Fruit fly (Drosophila melanogaster) whole organism, embryonic: Measurements from ENCODE around the gene Urm1.
A peak's percentile ranks its signal among the peaks of the same experiment; 100 is the strongest.

Source experiments
- Atf3 ChIP-seq: fragments of 200-800 bp; sonication (Bioruptor generic); optimal IDR thresholded peaks from 3 replicates; lab custom pipeline; 2016; ENCODE audit warnings: missing biosample characterization, missing genetic modification characterization
- C15 ChIP-seq: fragments of 200-800 bp; sonication (Bioruptor generic); IDR thresholded peaks from 3 replicates; pipeline ENCODE4 v1.3.6; 2022; ENCODE audit warnings: missing biosample characterization, missing genetic modification characterization
- CG11456 ChIP-seq: fragments of 200-800 bp; sonication (Bioruptor generic); IDR thresholded peaks from 3 replicates; pipeline ENCODE4 v1.3.6; 2022; ENCODE audit warnings: missing biosample characterization, missing genetic modification characterization
- CG12744 ChIP-seq: fragments of 200-800 bp; sonication (Bioruptor generic); optimal IDR thresholded peaks from 2 replicates; lab custom pipeline; 2016; ENCODE audit warnings: missing biosample characterization, missing genetic modification characterization
- CG12769 ChIP-seq: fragments of 200-800 bp; sonication (Bioruptor generic); optimal IDR thresholded peaks from 2 replicates; lab custom pipeline; 2019; ENCODE audit warnings: missing biosample characterization, mild to moderate bottlenecking, missing genetic modification characterization, moderate library complexity
- CG13775 ChIP-seq: fragments of 200-800 bp; sonication (Bioruptor generic); optimal IDR thresholded peaks from 3 replicates; lab custom pipeline; 2017; ENCODE audit warnings: missing biosample characterization, mild to moderate bottlenecking, missing genetic modification characterization
- CG15073 ChIP-seq: fragments of 200-800 bp; sonication (Bioruptor generic); optimal IDR thresholded peaks from 2 replicates; lab custom pipeline; 2016; ENCODE audit warnings: missing biosample characterization, missing genetic modification characterization
- CG15514 ChIP-seq: fragments of 200-800 bp; sonication (Bioruptor generic); optimal IDR thresholded peaks from 3 replicates; lab custom pipeline; 2017; ENCODE audit warnings: missing biosample characterization, missing genetic modification characterization, mild to moderate bottlenecking, moderate library complexity, missing genetic modification reagents
- CG17385 ChIP-seq: fragments of 200-800 bp; sonication (Bioruptor generic); optimal IDR thresholded peaks from 3 replicates; lab custom pipeline; 2018; ENCODE audit warnings: missing biosample characterization, mild to moderate bottlenecking, missing genetic modification characterization
- CG18011 ChIP-seq: fragments of 200-800 bp; sonication (Bioruptor generic); optimal IDR thresholded peaks from 2 replicates; lab custom pipeline; 2017; ENCODE audit warnings: missing biosample characterization, missing genetic modification characterization, mild to moderate bottlenecking, moderate library complexity, missing genotype
- CG2202 ChIP-seq: fragments of 200-800 bp; sonication (Bioruptor generic); optimal IDR thresholded peaks from 2 replicates; lab custom pipeline; 2018; ENCODE audit warnings: missing biosample characterization, mild to moderate bottlenecking, missing genetic modification characterization
- CG31441 ChIP-seq: fragments of 200-800 bp; sonication (Bioruptor generic); IDR thresholded peaks from 2 replicates; pipeline ENCODE4 v1.3.6; 2022; ENCODE audit warnings: missing biosample characterization, missing genetic modification characterization
- CG3163 ChIP-seq: fragments of 200-800 bp; sonication (Bioruptor generic); optimal IDR thresholded peaks from 3 replicates; lab custom pipeline; 2016; ENCODE audit warnings: missing biosample characterization, missing genetic modification characterization
- CG33557 ChIP-seq: fragments of 200-800 bp; sonication (Bioruptor generic); optimal IDR thresholded peaks from 2 replicates; lab custom pipeline; 2019; ENCODE audit warnings: missing biosample characterization, mild to moderate bottlenecking, missing genetic modification characterization, moderate library complexity
- CG7987 ChIP-seq: fragments of 200-800 bp; sonication (Bioruptor generic); optimal IDR thresholded peaks from 2 replicates; lab custom pipeline; 2018; ENCODE audit warnings: missing biosample characterization, mild to moderate bottlenecking, missing genetic modification characterization, moderate library complexity
- CG8944 ChIP-seq: fragments of 200-800 bp; sonication (Bioruptor generic); optimal IDR thresholded peaks from 3 replicates; lab custom pipeline; 2016; ENCODE audit warnings: missing biosample characterization, missing genetic modification characterization
- Chrac-16 ChIP-seq: fragments of 200-800 bp; sonication (Bioruptor generic); optimal IDR thresholded peaks from 3 replicates; lab custom pipeline; 2016; ENCODE audit warnings: missing biosample characterization, missing genetic modification characterization
- Dek ChIP-seq: fragments of 200-800 bp; sonication (Bioruptor generic); optimal IDR thresholded peaks from 3 replicates; lab custom pipeline; 2019; ENCODE audit warnings: missing biosample characterization, mild to moderate bottlenecking, missing genetic modification characterization, moderate library complexity
- Dref ChIP-seq: fragments of 200-800 bp; sonication (Bioruptor generic); IDR thresholded peaks from 2 replicates; pipeline ENCODE4 v1.3.6; 2022; ENCODE audit warnings: missing biosample characterization, missing genetic modification characterization
- Eip74EF ChIP-seq, 2 experiments: fragments of 200-800 bp in 1 of 2; fragments of >200 bp in 1 of 2; sonication (Bioruptor generic) in 1 of 2; optimal IDR thresholded peaks; 2 replicates each; lab custom pipeline; 2017 to 2019; ENCODE audit warnings: missing biosample characterization in 2 of 2, missing genetic modification characterization in 2 of 2, mild to moderate bottlenecking in 1 of 2, moderate library complexity in 1 of 2
- H15 ChIP-seq: fragments of 200-800 bp; sonication (Bioruptor generic); IDR thresholded peaks from 3 replicates; pipeline ENCODE4 v1.3.6; 2022; ENCODE audit warnings: missing biosample characterization, missing genetic modification characterization
- Kr ChIP-seq: fragments of 200-800 bp; sonication (Bioruptor generic); optimal IDR thresholded peaks from 2 replicates; lab custom pipeline; 2017; ENCODE audit warnings: missing biosample characterization, mild to moderate bottlenecking, missing genetic modification characterization
- MESR4 ChIP-seq: fragments of 200-800 bp; sonication (Bioruptor generic); optimal IDR thresholded peaks from 2 replicates; lab custom pipeline; 2018; ENCODE audit warnings: missing biosample characterization, mild to moderate bottlenecking, missing genetic modification characterization, moderate library complexity
- Meics ChIP-seq: fragments of 200-800 bp; sonication (Bioruptor generic); optimal IDR thresholded peaks from 2 replicates; lab custom pipeline; 2017; ENCODE audit warnings: missing biosample characterization, mild to moderate bottlenecking, missing genetic modification characterization
- Mrtf ChIP-seq: fragments of 200-800 bp; sonication (Bioruptor generic); IDR thresholded peaks from 3 replicates; pipeline ENCODE4 v1.3.6; 2022; ENCODE audit warnings: missing biosample characterization, missing genetic modification characterization
- Opbp ChIP-seq: fragments of 200-800 bp; sonication (Bioruptor generic); IDR thresholded peaks from 3 replicates; pipeline ENCODE4 v1.3.6; 2022; ENCODE audit warnings: missing biosample characterization, missing genetic modification characterization; ENCODE audit not compliant: partially characterized antibody
- Pdp1 ChIP-seq, 2 experiments: fragments of 200-800 bp; sonication (Bioruptor generic); optimal IDR thresholded peaks; 3 replicates each; lab custom pipeline; 2016; ENCODE audit warnings: missing biosample characterization in 2 of 2, missing genetic modification characterization in 2 of 2, mild to moderate bottlenecking in 1 of 2, moderate library complexity in 1 of 2
- Ptx1 ChIP-seq: fragments of 200-800 bp; sonication (Bioruptor generic); IDR thresholded peaks from 2 replicates; pipeline ENCODE4 v1.3.6; 2022; ENCODE audit warnings: missing biosample characterization, missing genetic modification characterization
- Trl ChIP-seq, 3 experiments: fragments of >200 bp in 2 of 3; fragments of 200-800 bp in 1 of 3; sonication (Bioruptor generic) in 1 of 3; optimal IDR thresholded peaks; 2 replicates in 1 of 3; 3 replicates in 2 of 3; lab custom pipeline; 2016 to 2017; ENCODE audit warnings: missing biosample characterization in 1 of 3, missing genetic modification characterization in 1 of 3
- ab ChIP-seq: fragments of 200-800 bp; sonication (Bioruptor generic); optimal IDR thresholded peaks from 2 replicates; lab custom pipeline; 2016; ENCODE audit warnings: missing biosample characterization, missing genetic modification characterization
- caup ChIP-seq: fragments of 200-800 bp; sonication (Bioruptor generic); optimal IDR thresholded peaks from 3 replicates; lab custom pipeline; 2017; ENCODE audit warnings: missing biosample characterization, mild to moderate bottlenecking, missing genetic modification characterization, moderate library complexity; ENCODE audit not compliant: severe bottlenecking
- chif ChIP-seq, 2 experiments: fragments of 200-800 bp; sonication (Bioruptor generic); optimal IDR thresholded peaks; 3 replicates each; lab custom pipeline; 2016; ENCODE audit warnings: missing biosample characterization in 2 of 2, missing genetic modification characterization in 2 of 2
- dan ChIP-seq: fragments of 200-800 bp; sonication (Bioruptor generic); IDR thresholded peaks from 2 replicates; pipeline ENCODE4 v1.3.6; 2022; ENCODE audit warnings: missing biosample characterization, missing genetic modification characterization
- emc ChIP-seq: fragments of 200-800 bp; sonication (Bioruptor generic); optimal IDR thresholded peaks from 2 replicates; lab custom pipeline; 2016; ENCODE audit warnings: missing biosample characterization, missing genetic modification characterization
- inv ChIP-seq: fragments of 200-800 bp; sonication (Bioruptor generic); IDR thresholded peaks from 2 replicates; pipeline ENCODE4 v1.3.6; 2022; ENCODE audit warnings: missing biosample characterization, missing genetic modification characterization; ENCODE audit not compliant: partially characterized antibody
- kni ChIP-seq: fragments of 200-800 bp; sonication (Bioruptor generic); optimal IDR thresholded peaks from 3 replicates; lab custom pipeline; 2017; ENCODE audit warnings: mild to moderate bottlenecking, missing biosample characterization, missing genetic modification reagents, missing genetic modification characterization
- lmd ChIP-seq: fragments of 200-800 bp; sonication (Bioruptor generic); IDR thresholded peaks from 2 replicates; pipeline ENCODE4 v1.3.6; 2022; ENCODE audit warnings: missing biosample characterization, missing genetic modification characterization
- odd ChIP-seq: fragments of 200-800 bp; sonication (Bioruptor generic); optimal IDR thresholded peaks from 2 replicates; lab custom pipeline; 2017; ENCODE audit warnings: missing biosample characterization, mild to moderate bottlenecking, missing genetic modification characterization
- pho ChIP-seq: fragments of 200-800 bp; sonication (Bioruptor generic); optimal IDR thresholded peaks from 2 replicates; lab custom pipeline; 2016; ENCODE audit warnings: missing biosample characterization, missing genetic modification characterization
- run ChIP-seq: fragments of 200-800 bp; sonication (Bioruptor generic); optimal IDR thresholded peaks from 3 replicates; lab custom pipeline; 2018; ENCODE audit warnings: missing biosample characterization, mild to moderate bottlenecking, missing genetic modification characterization
- sim ChIP-seq: fragments of 200-800 bp; sonication (Bioruptor generic); IDR thresholded peaks from 2 replicates; pipeline ENCODE4 v1.3.6; 2022; ENCODE audit warnings: missing biosample characterization, missing genetic modification characterization
- sqz ChIP-seq: fragments of 200-800 bp; sonication (Bioruptor generic); optimal IDR thresholded peaks from 3 replicates; lab custom pipeline; 2018; ENCODE audit warnings: missing biosample characterization, mild to moderate bottlenecking, missing genetic modification characterization
- ssp ChIP-seq: fragments of 200-800 bp; sonication (Bioruptor generic); IDR thresholded peaks from 2 replicates; pipeline ENCODE4 v1.3.6; 2022; ENCODE audit warnings: missing biosample characterization, missing genetic modification characterization
- sug ChIP-seq: fragments of 200-800 bp; optimal IDR thresholded peaks from 2 replicates; lab custom pipeline; 2019; ENCODE audit warnings: missing biosample characterization, mild to moderate bottlenecking, missing genetic modification characterization, moderate library complexity
- tup ChIP-seq: fragments of 200-800 bp; sonication (Bioruptor generic); optimal IDR thresholded peaks from 2 replicates; lab custom pipeline; 2016; ENCODE audit warnings: missing biosample characterization, mild to moderate bottlenecking, missing genetic modification characterization, moderate library complexity
- zen2 ChIP-seq: fragments of 200-800 bp; sonication (Bioruptor generic); IDR thresholded peaks from 3 replicates; pipeline ENCODE4 v1.3.6; 2022; ENCODE audit warnings: missing biosample characterization, missing genetic modification characterization; ENCODE audit not compliant: partially characterized antibody
- zfh2 ChIP-seq: fragments of 200-800 bp; sonication (Bioruptor generic); optimal IDR thresholded peaks from 2 replicates; lab custom pipeline; 2016; ENCODE audit warnings: missing biosample characterization, missing genetic modification characterization

The Urm1 gene

dm6 chr3L:7639533-7639932, 713 bp downstream of the Urm1 start (continued):
- no peak for TF ChIP-seq CG12769 (tag; lab: Kevin White, UChicago)
- no peak for TF ChIP-seq Mrtf (GFP tag; lab: Robert Waterston, UW)
- no peak for TF ChIP-seq run (tag; lab: Kevin White, UChicago)
- no peak for TF ChIP-seq pho (GFP tag; lab: Kevin White, UChicago)
- no peak for TF ChIP-seq H15 (GFP tag; lab: Robert Waterston, UW)

dm6 chr3L:7634743-7635469, 5.3 kb downstream of the Urm1 start:
- TF ChIP-seq CG15514 (GFP tag; lab: Kevin White, UChicago) (no peak), Dref (GFP tag; lab: Robert Waterston, UW) (no peak), CG3163 (GFP tag; lab: Kevin White, UChicago) (no peak), inv (GFP tag; lab: Robert Waterston, UW) (no peak), lmd (GFP tag; lab: Robert Waterston, UW) (peak; percentile 50; the same call in 1 of the 2 replicates), CG7987 (GFP tag; lab: Kevin White, UChicago) (no peak), CG13775 (GFP tag; lab: Kevin White, UChicago) (no peak), sim (no peak), tup (GFP tag; lab: Kevin White, UChicago) (no peak), CG33557 (no peak), CG8944 (no peak), zfh2 (no peak), Eip74EF (GFP tag; optimal IDR thresholded peaks at IDR 0.05; lab: Kevin White, UChicago) (peak in 1 of 2 experiments; percentile 1), ssp (GFP tag; lab: Robert Waterston, UW) (0 out of 2 replicates have a peak, but pooled peaks have one; percentile 11), Dek (tag; lab: Kevin White, UChicago) (no peak), MESR4 (GFP tag; lab: Kevin White, UChicago) (no peak), C15 (no peak), dan (GFP tag; lab: Robert Waterston, UW) (no peak), sqz (GFP tag; lab: Kevin White, UChicago) (no peak), sug (tag; lab: Kevin White, UChicago) (no peak), CG2202 (tag; lab: Kevin White, UChicago) (no peak), CG12744 (GFP tag; lab: Kevin White, UChicago) (no peak), ab (no peak), Ptx1 (GFP tag; lab: Robert Waterston, UW) (peak; percentile 61), CG11456 (GFP tag; lab: Robert Waterston, UW) (no peak), Meics (GFP tag; lab: Kevin White, UChicago) (no peak), caup (GFP tag; lab: Kevin White, UChicago) (no peak), odd (no peak), kni (GFP tag; lab: Kevin White, UChicago) (no peak), CG15073 (GFP tag; lab: Kevin White, UChicago) (no peak), Trl (optimal IDR thresholded peaks at IDR 0.05; lab: Kevin White, UChicago) (no peak), Trl (GFP tag; optimal IDR thresholded peaks at IDR 0.05; lab: Kevin White, UChicago) (peak; percentile 20), emc (GFP tag; lab: Kevin White, UChicago) (no peak), Atf3 (GFP tag; lab: Kevin White, UChicago) (no peak), Pdp1 (GFP tag; optimal IDR thresholded peaks at IDR 0.05; lab: Kevin White, UChicago) (peak in 1 of 2 experiments; percentile 25), CG31441 (GFP tag; lab: Robert Waterston, UW) (peak; percentile 49; the same call in 1 of the 2 replicates), Kr (GFP tag; lab: Kevin White, UChicago) (no peak), CG18011 (no peak), CG17385 (GFP tag; lab: Kevin White, UChicago) (no peak), Opbp (no peak), zen2 (no peak), chif (GFP tag; optimal IDR thresholded peaks at IDR 0.05; lab: Kevin White, UChicago) (peak in 1 of 2 experiments; percentile 29), Chrac-16 (no peak)
